Worm (Caenorhabditis elegans) whole organism, L1 larva: ENCODE measurements around the gene dct-12.

Experiments
- C34B4.2 ChIP-seq: sonication (generic microtip); optimal IDR thresholded peaks from 2 replicates; lab custom pipeline; 2017; ENCODE audit warnings: mild to moderate bottlenecking, missing genetic modification characterization, missing compliant biosample characterization
- Y116A8C.19 ChIP-seq: sonication (generic microtip); optimal IDR thresholded peaks from 2 replicates; lab custom pipeline; 2016; ENCODE audit warnings: missing compliant biosample characterization, missing genetic modification characterization, borderline replicate concordance
- aha-1 ChIP-seq: fragments of 150-350 bp; optimal IDR thresholded peaks from 2 replicates; lab custom pipeline; 2014; ENCODE audit warnings: missing biosample characterization, missing genetic modification characterization
- aly-2 ChIP-seq: fragments of 150-350 bp; optimal IDR thresholded peaks from 2 replicates; lab custom pipeline; 2014; ENCODE audit warnings: missing biosample characterization, missing genetic modification characterization
- blmp-1 ChIP-seq: fragments of 150-350 bp; optimal IDR thresholded peaks from 2 replicates; lab custom pipeline; 2014; ENCODE audit warnings: missing biosample characterization, missing genetic modification characterization
- ceh-63 ChIP-seq: fragments of 200-800 bp; sonication (Bioruptor generic); optimal IDR thresholded peaks from 2 replicates; lab custom pipeline; 2018; ENCODE audit warnings: mild to moderate bottlenecking, missing genetic modification characterization, missing compliant biosample characterization
- ceh-8 ChIP-seq: fragments of 200-800 bp; sonication (Bioruptor generic); optimal IDR thresholded peaks from 2 replicates; lab custom pipeline; 2018; ENCODE audit warnings: mild to moderate bottlenecking, missing genetic modification characterization, moderate library complexity, missing compliant biosample characterization
- ceh-82 ChIP-seq, 3 experiments: fragments of 150-350 bp in 1 of 3; sonication (generic microtip) in 2 of 3; optimal IDR thresholded peaks; 2 replicates each; lab custom pipeline; 2014 to 2017; ENCODE audit warnings: missing biosample characterization in 3 of 3, missing genetic modification characterization in 3 of 3
- ces-1 ChIP-seq: fragments of 150-350 bp; optimal IDR thresholded peaks from 2 replicates; lab custom pipeline; 2014; ENCODE audit warnings: missing biosample characterization, missing genetic modification reagents, missing genetic modification characterization
- dpl-1 ChIP-seq, 3 experiments: fragments of 150-350 bp in 2 of 3; sonication (generic microtip) in 1 of 3; optimal IDR thresholded peaks; 2 replicates each; lab custom pipeline; 2014 to 2017; ENCODE audit warnings: missing biosample characterization in 3 of 3, missing genetic modification characterization in 3 of 3, missing genetic modification reagents in 3 of 3
- efl-1 ChIP-seq, 4 experiments: fragments of 150-350 bp; optimal IDR thresholded peaks in 3 of 4; peaks in 1 of 4; 1 replicate in 1 of 4; 2 replicates in 3 of 4; lab custom pipeline; 2014; ENCODE audit warnings: missing biosample characterization in 2 of 4, missing genetic modification characterization in 2 of 4, missing genetic modification reagents in 2 of 4
- egl-13 ChIP-seq: sonication (generic microtip); optimal IDR thresholded peaks from 2 replicates; lab custom pipeline; 2016; ENCODE audit warnings: missing genotype, missing genetic modification reagents, missing genetic modification characterization, missing compliant biosample characterization
- egl-27 ChIP-seq, 2 experiments: fragments of 150-350 bp in 1 of 2; sonication (generic microtip); optimal IDR thresholded peaks; 3 replicates each; lab custom pipeline; 2017 to 2018; ENCODE audit warnings: missing biosample characterization in 2 of 2, missing genetic modification characterization in 2 of 2, missing genetic modification reagents in 2 of 2
- elt-3 ChIP-seq, 6 experiments: fragments of 150-350 bp in 1 of 6; sonication (generic microtip); optimal IDR thresholded peaks; 2 replicates each; lab custom pipeline; 2017 to 2018; ENCODE audit warnings: missing biosample characterization in 6 of 6, missing genetic modification characterization in 6 of 6, inconsistent platforms in 1 of 6
- fkh-4 ChIP-seq: sonication (generic microtip); optimal IDR thresholded peaks from 2 replicates; lab custom pipeline; 2016; ENCODE audit warnings: missing compliant biosample characterization, missing genetic modification characterization, borderline replicate concordance
- fkh-8 ChIP-seq: sonication (generic microtip); optimal IDR thresholded peaks from 2 replicates; lab custom pipeline; 2016; ENCODE audit warnings: mild to moderate bottlenecking, missing genetic modification characterization, missing compliant biosample characterization
- fos-1 ChIP-seq: fragments of 150-350 bp; optimal IDR thresholded peaks from 2 replicates; lab custom pipeline; 2014; ENCODE audit warnings: missing biosample characterization, missing genetic modification characterization
- hlh-4 ChIP-seq: sonication (generic microtip); optimal IDR thresholded peaks from 2 replicates; lab custom pipeline; 2016; ENCODE audit warnings: mild to moderate bottlenecking, missing genetic modification characterization, missing compliant biosample characterization
- hpl-2 ChIP-seq: fragments of 150-350 bp; optimal IDR thresholded peaks from 2 replicates; lab custom pipeline; 2014; ENCODE audit warnings: missing biosample characterization, missing genetic modification reagents, missing genetic modification characterization
- irx-1 ChIP-seq: sonication (generic microtip); optimal IDR thresholded peaks from 2 replicates; lab custom pipeline; 2016; ENCODE audit warnings: missing genetic modification characterization, missing compliant biosample characterization
- isw-1 ChIP-seq: fragments of 200-800 bp; sonication (Bioruptor generic); IDR thresholded peaks from 2 replicates; pipeline ENCODE4 v1.3.6; 2022; ENCODE audit warnings: missing genetic modification characterization, missing compliant biosample characterization
- lin-13 ChIP-seq: fragments of 150-350 bp; optimal IDR thresholded peaks from 2 replicates; lab custom pipeline; 2014; ENCODE audit warnings: missing biosample characterization, missing genetic modification reagents, missing genetic modification characterization
- lin-14 ChIP-seq: fragments of 200-800 bp; sonication (Bioruptor generic); optimal IDR thresholded peaks from 2 replicates; lab custom pipeline; 2018; ENCODE audit warnings: mild to moderate bottlenecking, missing genetic modification characterization, moderate library complexity, missing compliant biosample characterization
- lin-15B ChIP-seq: fragments of 150-350 bp; sonication (generic microtip); optimal IDR thresholded peaks from 3 replicates; lab custom pipeline; 2014; ENCODE audit warnings: missing biosample characterization, missing genetic modification characterization
- lsy-2 ChIP-seq, 2 experiments: fragments of 150-350 bp; optimal IDR thresholded peaks; 2 replicates each; lab custom pipeline; 2014; ENCODE audit warnings: missing biosample characterization in 2 of 2, missing genetic modification characterization in 2 of 2
- mab-9 ChIP-seq: fragments of 200-800 bp; sonication (Bioruptor generic); IDR thresholded peaks from 2 replicates; pipeline ENCODE4 v1.3.6; 2022; ENCODE audit warnings: missing genetic modification reagents, missing genetic modification characterization, missing compliant biosample characterization
- mdl-1 ChIP-seq, 2 experiments: fragments of 150-350 bp; optimal IDR thresholded peaks; 2 replicates each; lab custom pipeline; 2014 to 2017; ENCODE audit warnings: missing biosample characterization in 2 of 2, missing genetic modification characterization in 2 of 2, inconsistent platforms in 1 of 2
- nhr-11 ChIP-seq: fragments of 150-350 bp; optimal IDR thresholded peaks from 2 replicates; lab custom pipeline; 2014; ENCODE audit warnings: missing biosample characterization, missing genetic modification characterization
- nhr-47 ChIP-seq: sonication (generic microtip); optimal IDR thresholded peaks from 2 replicates; lab custom pipeline; 2016; ENCODE audit warnings: mild to moderate bottlenecking, missing genetic modification characterization, moderate library complexity, missing compliant biosample characterization
- nhr-71 ChIP-seq: sonication (generic microtip); optimal IDR thresholded peaks from 2 replicates; lab custom pipeline; 2016; ENCODE audit warnings: mild to moderate bottlenecking, missing genetic modification characterization, moderate library complexity, missing compliant biosample characterization
- nhr-77 ChIP-seq: fragments of 150-350 bp; optimal IDR thresholded peaks from 2 replicates; lab custom pipeline; 2014; ENCODE audit warnings: missing biosample characterization, missing genetic modification characterization
- nhr-84 ChIP-seq: sonication (generic microtip); optimal IDR thresholded peaks from 2 replicates; lab custom pipeline; 2017; ENCODE audit warnings: missing biosample characterization, missing genetic modification characterization
- nhr-85 ChIP-seq: sonication (generic microtip); peaks from one replicate; lab custom pipeline; 2016; ENCODE audit warnings: missing genetic modification characterization, inconsistent platforms, missing compliant biosample characterization
- nhr-90 ChIP-seq: sonication (generic microtip); optimal IDR thresholded peaks from 2 replicates; lab custom pipeline; 2016; ENCODE audit warnings: mild to moderate bottlenecking, missing genetic modification characterization, missing compliant biosample characterization; ENCODE audit not compliant: poor library complexity
- pag-3 ChIP-seq: sonication (generic microtip); optimal IDR thresholded peaks from 2 replicates; lab custom pipeline; 2017; ENCODE audit warnings: missing genetic modification characterization, mild to moderate bottlenecking, missing compliant biosample characterization, antibody characterized with exemption, borderline replicate concordance; ENCODE audit not compliant: insufficient read depth
- pax-3 ChIP-seq: fragments of 200-800 bp; sonication (Bioruptor generic); optimal IDR thresholded peaks from 2 replicates; lab custom pipeline; 2018; ENCODE audit warnings: mild to moderate bottlenecking, missing genetic modification characterization, moderate library complexity, missing compliant biosample characterization
- pqm-1 ChIP-seq: sonication (generic microtip); optimal IDR thresholded peaks from 3 replicates; lab custom pipeline; 2017; ENCODE audit warnings: missing biosample characterization, missing genetic modification characterization
- snu-23 ChIP-seq: sonication (generic microtip); optimal IDR thresholded peaks from 2 replicates; lab custom pipeline; 2016; ENCODE audit warnings: missing genetic modification characterization, missing compliant biosample characterization
- sox-4 ChIP-seq: sonication (generic microtip); optimal IDR thresholded peaks from 2 replicates; lab custom pipeline; 2016; ENCODE audit warnings: missing genetic modification characterization, missing compliant biosample characterization
- sptf-1 ChIP-seq: fragments of 150-350 bp; optimal IDR thresholded peaks from 2 replicates; lab custom pipeline; 2014; ENCODE audit warnings: missing biosample characterization, missing genetic modification characterization
- swsn-7 ChIP-seq: sonication (generic microtip); optimal IDR thresholded peaks from 2 replicates; lab custom pipeline; 2016; ENCODE audit warnings: missing genetic modification characterization, missing compliant biosample characterization
- tbx-2 ChIP-seq: sonication (generic microtip); optimal IDR thresholded peaks from 2 replicates; lab custom pipeline; 2016; ENCODE audit warnings: missing genetic modification characterization, missing compliant biosample characterization
- tlp-1 ChIP-seq: fragments of 150-350 bp; optimal IDR thresholded peaks from 2 replicates; lab custom pipeline; 2014; ENCODE audit warnings: missing biosample characterization, missing genetic modification characterization
- unc-130 ChIP-seq: fragments of 150-350 bp; optimal IDR thresholded peaks from 2 replicates; lab custom pipeline; 2017; ENCODE audit warnings: missing biosample characterization, missing genetic modification characterization, inconsistent platforms
- unc-30 ChIP-seq: sonication (generic microtip); optimal IDR thresholded peaks from 2 replicates; lab custom pipeline; 2017; ENCODE audit warnings: missing biosample characterization, missing genetic modification characterization
- unc-62 ChIP-seq: fragments of 150-350 bp; optimal IDR thresholded peaks from 2 replicates; lab custom pipeline; 2014; ENCODE audit warnings: missing biosample characterization, missing genetic modification reagents, missing genetic modification characterization
- unc-98 ChIP-seq: fragments of 200-800 bp; sonication (Bioruptor generic); IDR thresholded peaks from 2 replicates; pipeline ENCODE4 v1.3.6; 2022; ENCODE audit warnings: missing genetic modification characterization, missing compliant biosample characterization
- zip-4 ChIP-seq: fragments of 200-800 bp; sonication (Bioruptor generic); optimal IDR thresholded peaks from 2 replicates; lab custom pipeline; 2018; ENCODE audit warnings: mild to moderate bottlenecking, missing genetic modification characterization, moderate library complexity, missing compliant biosample characterization
- ztf-11 ChIP-seq, 2 experiments: sonication (generic microtip); optimal IDR thresholded peaks; 2 replicates each; lab custom pipeline; 2016 to 2017; ENCODE audit warnings: missing genetic modification characterization in 2 of 2, missing biosample characterization in 1 of 2, missing compliant biosample characterization in 1 of 2
- ztf-4 ChIP-seq: fragments of 150-350 bp; optimal IDR thresholded peaks from 2 replicates; lab custom pipeline; 2014; ENCODE audit warnings: missing biosample characterization, missing genetic modification characterization

Gene dct-12

ce11 chrII:12387980-12388379 lies 44.3 kb downstream of the dct-12 start, which contains the start of gene sre-41:
sre-41 (plus strand) TSS chrII:12388280.
- TF ChIP-seq tlp-1 (no peak), unc-130 (tag; lab: Kevin White, UChicago) (no peak), unc-98 (GFP tag; lab: Robert Waterston, UW) (no peak), pax-3 (tag; lab: Kevin White, UChicago) (no peak), snu-23 (no peak), ztf-4 (tag; lab: Kevin White, UChicago) (no peak), unc-62 (no peak), fkh-4 (tag; lab: Kevin White, UChicago) (no peak), egl-13 (tag; lab: Kevin White, UChicago) (no peak), nhr-90 (tag; lab: Kevin White, UChicago) (no peak), ztf-11 (tag; optimal IDR thresholded peaks at IDR 0.05; lab: Kevin White, UChicago) (no peak), dpl-1 (GFP tag; optimal IDR thresholded peaks at IDR 0.05; lab: Kevin White, UChicago) (no peak), swsn-7 (tag; lab: Kevin White, UChicago) (no peak), mdl-1 (tag; optimal IDR thresholded peaks at IDR 0.05; lab: Kevin White, UChicago) (no peak)
- TF ChIP-seq, all 84 proteins: peak for 0

ce11 chrII:12387487-12387886 lies 44.8 kb downstream of the dct-12 start:
- no peak for TF ChIP-seq tbx-2 (tag; lab: Kevin White, UChicago)
- no peak for TF ChIP-seq egl-13 (tag; lab: Kevin White, UChicago)
- no peak for TF ChIP-seq ces-1 (GFP tag; lab: Kevin White, UChicago)
- TF ChIP-seq nhr-85 (tag; lab: Kevin White, UChicago) = peak; percentile 10
- no peak for TF ChIP-seq aly-2 (tag; lab: Kevin White, UChicago)
- TF ChIP-seq blmp-1 (tag; lab: Kevin White, UChicago) = no peak
- no peak for TF ChIP-seq lin-15B (tag; lab: Kevin White, UChicago)
- no peak for TF ChIP-seq Y116A8C.19 (tag; lab: Kevin White, UChicago)
- no peak for TF ChIP-seq mab-9
- TF ChIP-seq ceh-82 (tag; optimal IDR thresholded peaks at IDR 0.05; lab: Kevin White, UChicago) = no peak
- no peak for TF ChIP-seq unc-98 (GFP tag; lab: Robert Waterston, UW)
- TF ChIP-seq sptf-1 (tag; lab: Kevin White, UChicago) = no peak
- no peak for TF ChIP-seq pag-3
- no peak for TF ChIP-seq efl-1 (optimal IDR thresholded peaks at IDR 0.05; lab: Kevin White, UChicago)
- no peak for TF ChIP-seq efl-1 (GFP tag; optimal IDR thresholded peaks at IDR 0.05 in 1 of 2; lab: Kevin White, UChicago)
- no peak for TF ChIP-seq pqm-1 (tag; lab: Kevin White, UChicago)
- TF ChIP-seq fkh-4 (tag; lab: Kevin White, UChicago) = no peak
- peak; percentile 5 for TF ChIP-seq sox-4 (tag; lab: Kevin White, UChicago)
- TF ChIP-seq hpl-2 (GFP tag; lab: Kevin White, UChicago) = no peak
- TF ChIP-seq ceh-8 (GFP tag; lab: Kevin White, UChicago) = no peak
- no peak for TF ChIP-seq mdl-1 (tag; optimal IDR thresholded peaks at IDR 0.05; lab: Kevin White, UChicago)
- peak; percentile 25 for TF ChIP-seq nhr-47
- peak; percentile 100 for TF ChIP-seq hlh-4 (tag; lab: Kevin White, UChicago)
- TF ChIP-seq lin-14 (GFP tag; lab: Kevin White, UChicago) = no peak
- TF ChIP-seq egl-27 (tag; optimal IDR thresholded peaks at IDR 0.05; lab: Kevin White, UChicago) = no peak
- TF ChIP-seq nhr-77 (tag; lab: Kevin White, UChicago) = no peak
- no peak for TF ChIP-seq irx-1 (tag; lab: Kevin White, UChicago)
- TF ChIP-seq nhr-71 = peak; percentile 41
- no peak for TF ChIP-seq zip-4 (GFP tag; lab: Kevin White, UChicago)
- TF ChIP-seq fos-1 (tag; lab: Kevin White, UChicago) = no peak
- no peak for TF ChIP-seq isw-1 (GFP tag; lab: Robert Waterston, UW)
- TF ChIP-seq swsn-7 (tag; lab: Kevin White, UChicago) = no peak
- no peak for TF ChIP-seq ceh-63
- no peak for TF ChIP-seq dpl-1 (GFP tag; optimal IDR thresholded peaks at IDR 0.05; lab: Kevin White, UChicago)
- TF ChIP-seq unc-30 = no peak
- TF ChIP-seq unc-62 = no peak
- TF ChIP-seq C34B4.2 = no peak
- no peak for TF ChIP-seq aha-1 (tag; lab: Kevin White, UChicago)
- TF ChIP-seq fkh-8 (tag; lab: Kevin White, UChicago) = peak; percentile 36
- no peak for TF ChIP-seq lsy-2 (tag; optimal IDR thresholded peaks at IDR 0.05; lab: Kevin White, UChicago)
- no peak for TF ChIP-seq lin-13
- no peak for TF ChIP-seq nhr-84 (tag; lab: Kevin White, UChicago)
- no peak for TF ChIP-seq nhr-11 (tag; lab: Kevin White, UChicago)
- TF ChIP-seq elt-3 (tag; optimal IDR thresholded peaks at IDR 0.05; lab: Kevin White, UChicago) = no peak
